Worm (Caenorhabditis elegans): Measurements from ENCODE around the gene M163.9.

The M163.9 gene

ce11 chrX:14447910-14448309 is 21.5 kb upstream of the M163.9 start, which contains the start of gene jmjd-3.2:
Gene jmjd-3.2 (plus strand): TSS chrX:14448210.
- TF ChIP-seq aly-2 (tag; optimal IDR thresholded peaks at IDR 0.05) (no peak), mbf-1 (tag; optimal IDR thresholded peaks at IDR 0.05) (no peak), lin-39 (tag; optimal IDR thresholded peaks at IDR 0.05) (no peak), nhr-77 (tag; optimal IDR thresholded peaks at IDR 0.05) (no peak), blmp-1 (tag; optimal IDR thresholded peaks at IDR 0.05; ENCODE audit: insufficient read depth) (no peak), ama-1 (optimal IDR thresholded peaks at IDR 0.05) (no peak), dmd-4 (tag; optimal IDR thresholded peaks at IDR 0.05) (no peak), nhr-25 (tag; optimal IDR thresholded peaks at IDR 0.05) (no peak), unc-39 (tag; optimal IDR thresholded peaks at IDR 0.05) (no peak), lin-13 (GFP tag; optimal IDR thresholded peaks at IDR 0.05) (no peak), nhr-21 (tag; optimal IDR thresholded peaks at IDR 0.05) (no peak), zag-1 (tag; optimal IDR thresholded peaks at IDR 0.05) (no peak), peb-1 (tag; optimal IDR thresholded peaks at IDR 0.05) (no peak), nhr-10 (tag; optimal IDR thresholded peaks at IDR 0.05) (no peak), C34F6.9 (tag; optimal IDR thresholded peaks at IDR 0.05) (no peak)

- TF ChIP-seq mdl-1 (tag; optimal IDR thresholded peaks at IDR 0.05) (no peak), crh-2 (tag; optimal IDR thresholded peaks at IDR 0.05) (no peak), nhr-21 (tag; optimal IDR thresholded peaks at IDR 0.05) (no peak), mbf-1 (tag; optimal IDR thresholded peaks at IDR 0.05) (no peak), elt-1 (tag; optimal IDR thresholded peaks at IDR 0.05) (no peak), ama-1 (optimal IDR thresholded peaks at IDR 0.05) (no peak), lin-13 (GFP tag; optimal IDR thresholded peaks at IDR 0.05) (no peak), nhr-6 (tag; optimal IDR thresholded peaks at IDR 0.05) (no peak)
Observed at ce11 chrX:14453735-14454134, 15.6 kb upstream of the M163.9 start, which contains the start of gene F23D12.7. Gene F23D12.7 (minus strand): TSS chrX:14453835.

ce11 chrX:14455419-14455818 is 14.0 kb upstream of the M163.9 start, which contains the start of gene Y66C5A.1:
Gene Y66C5A.1 (minus strand): TSS chrX:14455519.
- TF ChIP-seq skn-1 (tag; optimal IDR thresholded peaks at IDR 0.05) (no peak), fos-1 (tag; optimal IDR thresholded peaks at IDR 0.05) (no peak), crh-2 (tag; optimal IDR thresholded peaks at IDR 0.05) (no peak), ceh-82 (tag; optimal IDR thresholded peaks at IDR 0.05) (no peak), Y55F3AM.14 (GFP tag; optimal IDR thresholded peaks at IDR 0.05) (no peak), nhr-21 (tag; optimal IDR thresholded peaks at IDR 0.05) (no peak), ama-1 (optimal IDR thresholded peaks at IDR 0.05) (no peak), nhr-11 (tag; optimal IDR thresholded peaks at IDR 0.05) (no peak), nhr-23 (tag; optimal IDR thresholded peaks at IDR 0.05) (no peak), R02D3.7 (tag; optimal IDR thresholded peaks at IDR 0.05) (no peak), sma-3 (GFP tag; optimal IDR thresholded peaks at IDR 0.05) (no peak), sma-9 (GFP tag; optimal IDR thresholded peaks at IDR 0.05) (no peak), sma-9 (tag; optimal IDR thresholded peaks at IDR 0.05) (no peak), nhr-129 (tag; optimal IDR thresholded peaks at IDR 0.05) (no peak), alr-1 (tag; optimal IDR thresholded peaks at IDR 0.05) (no peak)

- TF ChIP-seq sem-4 (tag; optimal IDR thresholded peaks at IDR 0.05) = no peak
- no peak for TF ChIP-seq ztf-11 (tag; optimal IDR thresholded peaks at IDR 0.05)
- no peak for TF ChIP-seq unc-55 (GFP tag; optimal IDR thresholded peaks at IDR 0.05)
- no peak for TF ChIP-seq zag-1 (tag; optimal IDR thresholded peaks at IDR 0.05)
- TF ChIP-seq lsy-2 (tag; optimal IDR thresholded peaks at IDR 0.05) = no peak
- no peak for TF ChIP-seq ZK546.5 (tag; optimal IDR thresholded peaks at IDR 0.05)
Observed at ce11 chrX:14460412-14460811, 9.0 kb upstream of the M163.9 start, which contains the start of gene Y66C5A.2. Gene Y66C5A.2 (plus strand): TSS chrX:14460712.

ce11 chrX:14464513-14464912 is 4.9 kb upstream of the M163.9 start, which contains the start of gene M163.7:
Gene M163.7 (plus strand): TSS chrX:14464813.
- TF ChIP-seq nhr-10 (tag; optimal IDR thresholded peaks at IDR 0.05) (no peak), peb-1 (tag; optimal IDR thresholded peaks at IDR 0.05) (no peak), egl-27 (tag; optimal IDR thresholded peaks at IDR 0.05) (no peak), elt-1 (tag; optimal IDR thresholded peaks at IDR 0.05) (no peak), elt-3 (tag; optimal IDR thresholded peaks at IDR 0.05) (no peak), Y55F3AM.14 (GFP tag; optimal IDR thresholded peaks at IDR 0.05) (no peak), sma-3 (GFP tag; optimal IDR thresholded peaks at IDR 0.05) (no peak), ztf-1 (GFP tag; conservative IDR thresholded peaks at IDR 0.05) (no peak), lin-13 (GFP tag; optimal IDR thresholded peaks at IDR 0.05) (no peak)
